Worm (Caenorhabditis elegans) whole organism, early embryonic: ENCODE results near the gene lec-7.

Source experiments
- B0310.2 ChIP-seq: sonication (generic microtip); optimal IDR thresholded peaks from 2 replicates; lab custom pipeline; 2016; ENCODE audit warnings: mild to moderate bottlenecking, missing genetic modification characterization, missing compliant biosample characterization
- F13C5.2 ChIP-seq: sonication (generic microtip); optimal IDR thresholded peaks from 2 replicates; lab custom pipeline; 2017; ENCODE audit warnings: mild to moderate bottlenecking, missing genetic modification characterization, inconsistent platforms, missing compliant biosample characterization
- aly-1 ChIP-seq: sonication (generic microtip); optimal IDR thresholded peaks from 2 replicates; lab custom pipeline; 2016; ENCODE audit warnings: missing genetic modification characterization, missing compliant biosample characterization
- ama-1 ChIP-seq: fragments of 150-350 bp; optimal IDR thresholded peaks from 2 replicates; lab custom pipeline; 2014
- ceh-13 ChIP-seq: fragments of 200-800 bp; sonication (Bioruptor generic); optimal IDR thresholded peaks from 2 replicates; lab custom pipeline; 2018; ENCODE audit warnings: mild to moderate bottlenecking, missing genetic modification characterization, missing compliant biosample characterization
- ceh-36 ChIP-seq: sonication (generic microtip); optimal IDR thresholded peaks from 2 replicates; lab custom pipeline; 2016; ENCODE audit warnings: missing genetic modification characterization, inconsistent platforms, missing compliant biosample characterization
- ets-7 ChIP-seq: sonication (generic microtip); optimal IDR thresholded peaks from 2 replicates; lab custom pipeline; 2016; ENCODE audit warnings: missing genotype, missing genetic modification characterization, missing compliant biosample characterization
- flt-1 ChIP-seq: fragments of 200-800 bp; sonication (Bioruptor generic); IDR thresholded peaks from 2 replicates; pipeline ENCODE4 v1.3.6; 2022; ENCODE audit warnings: missing genetic modification characterization, missing compliant biosample characterization
- hmbx-1 ChIP-seq: sonication (generic microtip); optimal IDR thresholded peaks from 2 replicates; lab custom pipeline; 2016; ENCODE audit warnings: mild to moderate bottlenecking, missing genetic modification characterization, missing compliant biosample characterization
- hmg-4 ChIP-seq: fragments of 200-800 bp; sonication (Bioruptor generic); optimal IDR thresholded peaks from 2 replicates; lab custom pipeline; 2018; ENCODE audit warnings: mild to moderate bottlenecking, missing genetic modification characterization, missing compliant biosample characterization
- hnd-1 ChIP-seq: sonication (generic microtip); optimal IDR thresholded peaks from 2 replicates; lab custom pipeline; 2016; ENCODE audit warnings: missing genetic modification characterization, missing compliant biosample characterization
- pes-1 ChIP-seq: fragments of 200-800 bp; sonication (Bioruptor generic); IDR thresholded peaks from 2 replicates; pipeline ENCODE4 v1.3.6; 2022; ENCODE audit warnings: missing genetic modification reagents, missing genetic modification characterization, missing compliant biosample characterization
- scrt-1 ChIP-seq: fragments of 200-800 bp; sonication (Bioruptor generic); IDR thresholded peaks from 2 replicates; pipeline ENCODE4 v1.3.6; 2022; ENCODE audit warnings: missing genetic modification characterization, missing compliant biosample characterization
- sea-1 ChIP-seq: fragments of 200-800 bp; sonication (Bioruptor generic); conservative IDR thresholded peaks from 2 replicates; pipeline ENCODE4 v1.3.6; 2022; ENCODE audit warnings: missing genetic modification characterization, missing compliant biosample characterization
- tbx-11 ChIP-seq: fragments of 200-800 bp; sonication (Bioruptor generic); IDR thresholded peaks from 2 replicates; pipeline ENCODE4 v1.3.6; 2022; ENCODE audit warnings: missing genetic modification characterization, missing compliant biosample characterization
- tbx-37 ChIP-seq: fragments of 200-800 bp; sonication (Bioruptor generic); conservative IDR thresholded peaks from 2 replicates; pipeline ENCODE4 v1.3.6; 2022; ENCODE audit warnings: missing genetic modification reagents, missing genetic modification characterization, missing compliant biosample characterization
- tra-4 ChIP-seq: sonication (generic microtip); optimal IDR thresholded peaks from 2 replicates; lab custom pipeline; 2017; ENCODE audit warnings: missing genetic modification characterization, missing compliant biosample characterization

Gene lec-7

ce11 chrX:9822173-9822572, 29.7 kb upstream of the lec-7 start, which contains the start of gene dpy-22:
TSS of gene dpy-22 (minus strand) at chrX:9822273.
- TF ChIP-seq ama-1 (no peak), flt-1 (GFP tag; lab: Robert Waterston, UW) (no peak), B0310.2 (tag; lab: Kevin White, UChicago) (no peak), hmg-4 (GFP tag; lab: Kevin White, UChicago) (no peak), ceh-13 (GFP tag; lab: Kevin White, UChicago) (no peak), ceh-36 (no peak), tbx-11 (GFP tag; lab: Robert Waterston, UW) (no peak), aly-1 (no peak), ets-7 (tag; lab: Kevin White, UChicago) (no peak), pes-1 (GFP tag; lab: Robert Waterston, UW) (no peak), tra-4 (tag; lab: Kevin White, UChicago) (no peak), sea-1 (GFP tag; lab: Robert Waterston, UW) (no peak), F13C5.2 (no peak), scrt-1 (no peak), hmbx-1 (tag; lab: Kevin White, UChicago) (no peak), hnd-1 (tag; lab: Kevin White, UChicago) (no peak), tbx-37 (GFP tag; lab: Robert Waterston, UW) (no peak)

ce11 chrX:9822606-9823264, 29.1 kb upstream of the lec-7 start:
- TF ChIP-seq scrt-1: no peak
- no peak for TF ChIP-seq F13C5.2
- TF ChIP-seq tbx-11 (GFP tag; lab: Robert Waterston, UW): no peak
- no peak for TF ChIP-seq pes-1 (GFP tag; lab: Robert Waterston, UW)
- no peak for TF ChIP-seq ets-7 (tag; lab: Kevin White, UChicago)
- no peak for TF ChIP-seq ceh-36
- no peak for TF ChIP-seq hmg-4 (GFP tag; lab: Kevin White, UChicago)

ce11 chrX:9831215-9831614, 20.6 kb upstream of the lec-7 start, which contains the start of gene rrc-1:
TSS of gene rrc-1 (minus strand) at chrX:9831288.
- TF ChIP-seq scrt-1 (no peak), aly-1 (no peak), sea-1 (GFP tag; lab: Robert Waterston, UW) (no peak), tbx-11 (GFP tag; lab: Robert Waterston, UW) (no peak), ceh-13 (GFP tag; lab: Kevin White, UChicago) (no peak), F13C5.2 (no peak), tra-4 (tag; lab: Kevin White, UChicago) (no peak), hmbx-1 (tag; lab: Kevin White, UChicago) (no peak), B0310.2 (tag; lab: Kevin White, UChicago) (no peak), hnd-1 (tag; lab: Kevin White, UChicago) (no peak), flt-1 (GFP tag; lab: Robert Waterston, UW) (no peak), ama-1 (no peak), ets-7 (tag; lab: Kevin White, UChicago) (no peak), hmg-4 (GFP tag; lab: Kevin White, UChicago) (no peak), tbx-37 (GFP tag; lab: Robert Waterston, UW) (no peak), pes-1 (GFP tag; lab: Robert Waterston, UW) (no peak), ceh-36 (no peak)

ce11 chrX:9832370-9832769, 19.5 kb upstream of the lec-7 start:
- TF ChIP-seq scrt-1 (peak; percentile 58; the same call in 1 of the 2 replicates), flt-1 (GFP tag; lab: Robert Waterston, UW) (no peak)

- no peak for TF ChIP-seq aly-1
- TF ChIP-seq F13C5.2: peak; percentile 47
These were observed 13.8 kb upstream of the lec-7 start, which contains the start of gene ipla-2 for ce11 chrX:9837989-9838541. TSS of gene ipla-2 (minus strand) at chrX:9838039.

DNA sequence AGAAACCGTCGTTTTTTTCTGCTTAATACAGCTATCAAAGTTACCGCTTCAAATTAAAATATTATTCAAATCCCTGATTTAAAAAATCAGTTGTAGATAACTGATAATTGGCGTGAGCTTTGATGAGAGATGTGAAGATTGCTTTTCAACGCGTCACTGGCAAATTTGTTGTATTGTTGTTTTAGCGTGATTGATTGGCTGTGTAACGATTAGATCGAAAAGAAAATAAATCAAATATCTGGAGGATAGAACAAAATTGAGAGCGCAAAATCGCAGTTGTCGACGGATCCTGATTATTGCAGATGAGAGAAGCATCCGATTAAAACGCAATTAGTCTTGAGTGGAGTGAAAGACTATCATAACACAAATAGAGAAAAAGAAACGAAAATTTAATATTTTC, 11.0 kb upstream of the lec-7 start:
- no peak for TF ChIP-seq flt-1 (GFP tag; lab: Robert Waterston, UW)
- TF ChIP-seq tbx-11 (GFP tag; lab: Robert Waterston, UW): no peak
- TF ChIP-seq ceh-36: no peak
- no peak for TF ChIP-seq tbx-37 (GFP tag; lab: Robert Waterston, UW)
- no peak for TF ChIP-seq F13C5.2
- no peak for TF ChIP-seq ama-1
- TF ChIP-seq aly-1: no peak
- no peak for TF ChIP-seq hmg-4 (GFP tag; lab: Kevin White, UChicago)
- TF ChIP-seq tra-4 (tag; lab: Kevin White, UChicago): no peak
- no peak for TF ChIP-seq scrt-1
- no peak for TF ChIP-seq B0310.2 (tag; lab: Kevin White, UChicago)

- TF ChIP-seq F13C5.2 (no peak), ama-1 (no peak), tbx-11 (GFP tag; lab: Robert Waterston, UW) (no peak), ets-7 (tag; lab: Kevin White, UChicago) (no peak)
These were observed 9.7 kb upstream of the lec-7 start for ce11 chrX:9842102-9842501.

ce11 chrX:9843568-9843967, 8.3 kb upstream of the lec-7 start:
- TF ChIP-seq flt-1 (GFP tag; lab: Robert Waterston, UW) (no peak), sea-1 (GFP tag; lab: Robert Waterston, UW) (no peak), hnd-1 (tag; lab: Kevin White, UChicago) (no peak), tra-4 (tag; lab: Kevin White, UChicago) (no peak), aly-1 (no peak), scrt-1 (no peak)
